Worm (Caenorhabditis elegans) whole organism, late embryonic: ENCODE measurements around the gene B0507.3.

Experiments used
- C08G9.2 ChIP-seq: sonication (generic microtip); optimal IDR thresholded peaks from 2 replicates; lab custom pipeline; 2016; ENCODE audit warnings: mild to moderate bottlenecking, missing genetic modification characterization, moderate library complexity, missing compliant biosample characterization
- C38D4.7 ChIP-seq: fragments of 200-800 bp; sonication (Bioruptor generic); optimal IDR thresholded peaks from 2 replicates; lab custom pipeline; 2018; ENCODE audit warnings: mild to moderate bottlenecking, missing genetic modification characterization, moderate library complexity, missing compliant biosample characterization
- K02D7.2 ChIP-seq: sonication (generic microtip); optimal IDR thresholded peaks from 2 replicates; lab custom pipeline; 2017; ENCODE audit warnings: mild to moderate bottlenecking, missing genetic modification characterization, missing compliant biosample characterization
- K09A11.1 ChIP-seq: sonication (generic microtip); optimal IDR thresholded peaks from 2 replicates; lab custom pipeline; 2017; ENCODE audit warnings: antibody characterized with exemption, mild to moderate bottlenecking, missing genetic modification characterization, missing compliant biosample characterization; ENCODE audit not compliant: insufficient read depth
- T23F11.4 ChIP-seq: fragments of 200-800 bp; sonication (Bioruptor generic); optimal IDR thresholded peaks from 2 replicates; lab custom pipeline; 2018; ENCODE audit warnings: mild to moderate bottlenecking, missing genetic modification characterization, missing compliant biosample characterization
- ahr-1 ChIP-seq: sonication (generic microtip); optimal IDR thresholded peaks from 2 replicates; lab custom pipeline; 2016; ENCODE audit warnings: missing genetic modification characterization, missing compliant biosample characterization
- ama-1 ChIP-seq: fragments of 150-350 bp; optimal IDR thresholded peaks from 2 replicates; lab custom pipeline; 2014
- ceh-14 ChIP-seq: sonication (generic microtip); optimal IDR thresholded peaks from 2 replicates; lab custom pipeline; 2016; ENCODE audit warnings: missing genotype, missing genetic modification characterization, missing compliant biosample characterization
- ceh-2 ChIP-seq: sonication (generic microtip); optimal IDR thresholded peaks from 2 replicates; lab custom pipeline; 2016; ENCODE audit warnings: missing genotype, missing genetic modification characterization, missing compliant biosample characterization
- ceh-22 ChIP-seq: sonication (generic microtip); optimal IDR thresholded peaks from 2 replicates; lab custom pipeline; 2017; ENCODE audit warnings: missing biosample characterization, missing genetic modification characterization
- ceh-24 ChIP-seq: sonication (generic microtip); optimal IDR thresholded peaks from 2 replicates; lab custom pipeline; 2016; ENCODE audit warnings: mild to moderate bottlenecking, missing genetic modification characterization, missing compliant biosample characterization
- ceh-30 ChIP-seq: fragments of 150-350 bp; optimal IDR thresholded peaks from 2 replicates; lab custom pipeline; 2014; ENCODE audit warnings: missing biosample characterization, missing genetic modification characterization
- ceh-34 ChIP-seq: sonication (generic microtip); optimal IDR thresholded peaks from 2 replicates; lab custom pipeline; 2016; ENCODE audit warnings: mild to moderate bottlenecking, missing genetic modification characterization, missing compliant biosample characterization
- ceh-45 ChIP-seq: fragments of 200-800 bp; sonication (Bioruptor generic); IDR thresholded peaks from 2 replicates; pipeline ENCODE4 v1.3.6; 2022; ENCODE audit warnings: missing genetic modification reagents, missing genetic modification characterization, missing compliant biosample characterization
- ceh-6 ChIP-seq: fragments of 200-800 bp; sonication (Bioruptor generic); optimal IDR thresholded peaks from 2 replicates; lab custom pipeline; 2018; ENCODE audit warnings: mild to moderate bottlenecking, missing genetic modification characterization, missing compliant biosample characterization
- ceh-9 ChIP-seq: sonication (generic microtip); optimal IDR thresholded peaks from 2 replicates; lab custom pipeline; 2016; ENCODE audit warnings: mild to moderate bottlenecking, missing genetic modification characterization, inconsistent platforms, missing compliant biosample characterization
- che-1 ChIP-seq: sonication (generic microtip); optimal IDR thresholded peaks from 2 replicates; lab custom pipeline; 2016; ENCODE audit warnings: mild to moderate bottlenecking, missing genetic modification characterization, missing compliant biosample characterization
- dmd-4 ChIP-seq: sonication (generic microtip); optimal IDR thresholded peaks from 2 replicates; lab custom pipeline; 2016; ENCODE audit warnings: borderline replicate concordance, missing genetic modification characterization, missing compliant biosample characterization
- dve-1 ChIP-seq: sonication (generic microtip); optimal IDR thresholded peaks from 2 replicates; lab custom pipeline; 2017; ENCODE audit warnings: antibody characterized with exemption, mild to moderate bottlenecking, missing genetic modification characterization, missing compliant biosample characterization
- elt-2 ChIP-seq: sonication (generic microtip); optimal IDR thresholded peaks from 2 replicates; lab custom pipeline; 2016; ENCODE audit warnings: missing genetic modification reagents, missing genetic modification characterization, missing compliant biosample characterization
- elt-4 ChIP-seq: sonication (generic microtip); optimal IDR thresholded peaks from 2 replicates; lab custom pipeline; 2016; ENCODE audit warnings: missing genetic modification characterization, missing compliant biosample characterization
- ets-4 ChIP-seq: sonication (generic microtip); optimal IDR thresholded peaks from 2 replicates; lab custom pipeline; 2016; ENCODE audit warnings: missing genetic modification characterization, missing compliant biosample characterization
- eyg-1 ChIP-seq: sonication (generic microtip); optimal IDR thresholded peaks from 2 replicates; lab custom pipeline; 2016; ENCODE audit warnings: missing genotype, missing genetic modification characterization, missing compliant biosample characterization
- fax-1 ChIP-seq: sonication (generic microtip); optimal IDR thresholded peaks from 2 replicates; lab custom pipeline; 2016; ENCODE audit warnings: missing genotype, missing genetic modification characterization, missing compliant biosample characterization
- hlh-13 ChIP-seq: fragments of 200-800 bp; sonication (Bioruptor generic); optimal IDR thresholded peaks from 2 replicates; lab custom pipeline; 2018; ENCODE audit warnings: mild to moderate bottlenecking, missing genetic modification characterization, missing compliant biosample characterization
- hlh-15 ChIP-seq: sonication (generic microtip); optimal IDR thresholded peaks from 2 replicates; lab custom pipeline; 2016; ENCODE audit warnings: missing genetic modification characterization, missing compliant biosample characterization
- hlh-30 ChIP-seq: sonication (generic microtip); optimal IDR thresholded peaks from 2 replicates; lab custom pipeline; 2017; ENCODE audit warnings: antibody characterized with exemption, missing genetic modification characterization, missing compliant biosample characterization; ENCODE audit not compliant: insufficient read depth
- hlh-8 ChIP-seq: sonication (generic microtip); optimal IDR thresholded peaks from 2 replicates; lab custom pipeline; 2016; ENCODE audit warnings: missing genotype, missing genetic modification characterization, missing compliant biosample characterization
- lim-6 ChIP-seq: sonication (generic microtip); optimal IDR thresholded peaks from 2 replicates; lab custom pipeline; 2016; ENCODE audit warnings: missing genetic modification characterization, missing compliant biosample characterization
- madf-2 ChIP-seq: sonication (generic microtip); optimal IDR thresholded peaks from 2 replicates; lab custom pipeline; 2017; ENCODE audit warnings: missing genetic modification characterization, missing compliant biosample characterization
- mec-3 ChIP-seq: sonication (generic microtip); optimal IDR thresholded peaks from 2 replicates; lab custom pipeline; 2016; ENCODE audit warnings: borderline replicate concordance, missing genetic modification characterization, missing compliant biosample characterization
- nfya-1 ChIP-seq: sonication (generic microtip); optimal IDR thresholded peaks from 2 replicates; lab custom pipeline; 2017; ENCODE audit warnings: missing genetic modification characterization, mild to moderate bottlenecking, missing compliant biosample characterization, antibody characterized with exemption, moderate library complexity
- nhr-232 ChIP-seq: sonication (generic microtip); optimal IDR thresholded peaks from 2 replicates; lab custom pipeline; 2016; ENCODE audit warnings: missing genetic modification characterization, missing compliant biosample characterization
- npax-4 ChIP-seq: sonication (generic microtip); optimal IDR thresholded peaks from 2 replicates; lab custom pipeline; 2016; ENCODE audit warnings: missing genetic modification characterization, missing compliant biosample characterization
- odd-2 ChIP-seq: sonication (generic microtip); optimal IDR thresholded peaks from 2 replicates; lab custom pipeline; 2017; ENCODE audit warnings: antibody characterized with exemption, mild to moderate bottlenecking, missing genetic modification characterization, missing compliant biosample characterization
- pag-3 ChIP-seq: sonication (generic microtip); optimal IDR thresholded peaks from 2 replicates; lab custom pipeline; 2016; ENCODE audit warnings: missing compliant biosample characterization, missing genetic modification characterization, borderline replicate concordance
- pax-1 ChIP-seq: fragments of 150-350 bp; optimal IDR thresholded peaks from 2 replicates; lab custom pipeline; 2014; ENCODE audit warnings: missing biosample characterization, missing genetic modification characterization
- pha-2 ChIP-seq: sonication (generic microtip); optimal IDR thresholded peaks from 2 replicates; lab custom pipeline; 2017; ENCODE audit warnings: mild to moderate bottlenecking, missing genetic modification characterization, missing compliant biosample characterization
- pha-4 ChIP-seq: fragments of 150-350 bp; optimal IDR thresholded peaks from 2 replicates; lab custom pipeline; 2018; ENCODE audit warnings: missing biosample characterization, missing genetic modification reagents, missing genetic modification characterization
- pqm-1 ChIP-seq: sonication (generic microtip); optimal IDR thresholded peaks from 2 replicates; lab custom pipeline; 2016; ENCODE audit warnings: missing genetic modification characterization, missing compliant biosample characterization
- pros-1 ChIP-seq: fragments of 150-350 bp; optimal IDR thresholded peaks from 2 replicates; lab custom pipeline; 2014; ENCODE audit warnings: missing biosample characterization, missing genetic modification reagents, missing genetic modification characterization
- sdc-2 ChIP-seq: sonication (generic microtip); optimal IDR thresholded peaks from 2 replicates; lab custom pipeline; 2016; ENCODE audit warnings: missing genotype, missing genetic modification characterization, missing compliant biosample characterization
- sox-2 ChIP-seq: fragments of 200-800 bp; sonication (Bioruptor generic); IDR thresholded peaks from 2 replicates; pipeline ENCODE4 v1.3.6; 2022; ENCODE audit warnings: missing genetic modification reagents, missing genetic modification characterization, missing compliant biosample characterization
- sox-4 ChIP-seq: sonication (generic microtip); optimal IDR thresholded peaks from 2 replicates; lab custom pipeline; 2017; ENCODE audit warnings: mild to moderate bottlenecking, missing genetic modification characterization, inconsistent platforms, missing compliant biosample characterization
- syd-9 ChIP-seq: sonication (generic microtip); optimal IDR thresholded peaks from 2 replicates; lab custom pipeline; 2016; ENCODE audit warnings: mild to moderate bottlenecking, missing genetic modification characterization, moderate library complexity, missing compliant biosample characterization
- tbx-2 ChIP-seq: sonication (generic microtip); optimal IDR thresholded peaks from 2 replicates; lab custom pipeline; 2016; ENCODE audit warnings: missing genetic modification characterization, missing compliant biosample characterization
- tbx-7 ChIP-seq: sonication (generic microtip); optimal IDR thresholded peaks from 2 replicates; lab custom pipeline; 2016; ENCODE audit warnings: missing genotype, missing genetic modification characterization, missing compliant biosample characterization
- ttx-3 ChIP-seq: sonication (generic microtip); optimal IDR thresholded peaks from 2 replicates; lab custom pipeline; 2016; ENCODE audit warnings: missing genetic modification reagents, missing genetic modification characterization, missing compliant biosample characterization
- unc-3 ChIP-seq, 2 experiments: fragments of 200-800 bp in 1 of 2; sonication (Bioruptor generic) in 1 of 2; sonication (generic microtip) in 1 of 2; conservative IDR thresholded peaks in 1 of 2; optimal IDR thresholded peaks in 1 of 2; 2 replicates each; pipeline versions ENCODE4 v1.3.6 to Lab custom; 2016 to 2022; ENCODE audit warnings: missing compliant biosample characterization in 2 of 2, missing genetic modification characterization in 2 of 2, missing genetic modification reagents in 1 of 2
- unc-42 ChIP-seq: sonication (generic microtip); optimal IDR thresholded peaks from 2 replicates; lab custom pipeline; 2016; ENCODE audit warnings: missing genotype, missing genetic modification characterization, missing compliant biosample characterization
- unc-55 ChIP-seq: sonication (generic microtip); optimal IDR thresholded peaks from 2 replicates; lab custom pipeline; 2017; ENCODE audit warnings: missing biosample characterization, missing genetic modification reagents, missing genetic modification characterization
- unc-86 ChIP-seq: sonication (generic microtip); optimal IDR thresholded peaks from 2 replicates; lab custom pipeline; 2016; ENCODE audit warnings: missing genetic modification characterization, missing compliant biosample characterization
- ztf-16 ChIP-seq: sonication (generic microtip); optimal IDR thresholded peaks from 2 replicates; lab custom pipeline; 2017; ENCODE audit warnings: missing genetic modification characterization, missing compliant biosample characterization

The B0507.3 gene

DNA sequence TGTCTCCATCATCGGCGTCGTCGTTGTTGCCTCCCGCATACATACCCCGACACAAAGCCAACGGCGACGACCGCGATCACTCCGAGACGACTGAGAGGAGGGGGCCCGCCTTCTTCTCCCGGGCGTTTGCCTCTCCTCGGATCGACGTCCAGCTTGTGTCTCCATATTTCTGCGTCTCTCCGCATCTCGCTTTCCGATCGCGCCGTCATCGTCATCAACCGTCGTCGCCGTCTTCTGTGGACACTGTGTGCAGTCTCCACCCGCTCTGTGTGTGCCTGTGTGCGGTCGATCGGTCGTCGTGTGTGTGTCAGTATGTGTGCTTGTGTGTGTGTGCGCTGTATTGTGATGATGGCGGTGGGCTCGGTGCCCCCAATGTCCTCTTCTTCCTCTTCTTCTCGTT, 16.8 kb downstream of the B0507.3 start:
- TF ChIP-seq ttx-3 (tag; lab: Kevin White, UChicago) (no peak), odd-2 (tag; lab: Kevin White, UChicago) (no peak), hlh-30 (tag; lab: Kevin White, UChicago) (no peak), ceh-30 (tag; lab: Kevin White, UChicago) (peak; percentile 14), T23F11.4 (GFP tag; lab: Kevin White, UChicago) (no peak), ceh-34 (peak; percentile 73), hlh-13 (GFP tag; lab: Kevin White, UChicago) (peak; percentile 41), unc-55 (GFP tag; lab: Kevin White, UChicago) (peak; percentile 40), ceh-24 (tag; lab: Kevin White, UChicago) (no peak), tbx-2 (tag; lab: Kevin White, UChicago) (peak; percentile 88), ceh-2 (tag; lab: Kevin White, UChicago) (peak; percentile 53), npax-4 (tag; lab: Kevin White, UChicago) (no peak), lim-6 (tag; lab: Kevin White, UChicago) (peak; percentile 34), K02D7.2 (tag; lab: Kevin White, UChicago) (no peak), ceh-45 (no peak), unc-42 (tag; lab: Kevin White, UChicago) (no peak), dmd-4 (tag; lab: Kevin White, UChicago) (no peak), dve-1 (tag; lab: Kevin White, UChicago) (peak; percentile 46), sox-2 (GFP tag; lab: Robert Waterston, UW) (no peak), madf-2 (tag; lab: Kevin White, UChicago) (no peak), K09A11.1 (tag; lab: Kevin White, UChicago) (no peak), nhr-232 (peak; percentile 14), syd-9 (tag; lab: Kevin White, UChicago) (peak; percentile 83), elt-2 (peak; percentile 37), fax-1 (tag; lab: Kevin White, UChicago) (peak; percentile 1), hlh-8 (tag; lab: Kevin White, UChicago) (peak; percentile 18), ceh-6 (GFP tag; lab: Kevin White, UChicago) (peak; percentile 50), nfya-1 (tag; lab: Kevin White, UChicago) (peak; percentile 52), tbx-7 (tag; lab: Kevin White, UChicago) (no peak), pha-2 (no peak), ahr-1 (tag; lab: Kevin White, UChicago) (no peak), hlh-15 (tag; lab: Kevin White, UChicago) (no peak), pros-1 (no peak), eyg-1 (tag; lab: Kevin White, UChicago) (no peak), ceh-14 (tag; lab: Kevin White, UChicago) (peak; percentile 27), elt-4 (tag; lab: Kevin White, UChicago) (no peak), C08G9.2 (tag; lab: Kevin White, UChicago) (peak; percentile 19), ceh-9 (no peak), pha-4 (tag; lab: Kevin White, UChicago) (no peak), ztf-16 (tag; lab: Kevin White, UChicago) (peak; percentile 53), mec-3 (tag; lab: Kevin White, UChicago) (no peak), sdc-2 (peak; percentile 57), unc-3 (GFP tag; conservative IDR thresholded peaks at IDR 0.05; lab: Robert Waterston, UW) (no peak), unc-3 (tag; optimal IDR thresholded peaks at IDR 0.05; lab: Kevin White, UChicago) (no peak), che-1 (peak; percentile 44), pqm-1 (tag; lab: Kevin White, UChicago) (no peak), ceh-22 (no peak), ets-4 (tag; lab: Kevin White, UChicago) (no peak), ama-1 (lab: Kevin White, UChicago) (no peak), sox-4 (no peak), C38D4.7 (peak; percentile 32), unc-86 (no peak), pax-1 (no peak), pag-3 (tag; lab: Kevin White, UChicago) (no peak)
